Fruit fly (Drosophila melanogaster): Measurements from ENCODE around the gene CG2750.

The CG2750 gene

dm6 chrX:12076243-12076642, 30.8 kb upstream of the CG2750 start (continued):
- TF ChIP-seq CG6272 (GFP tag; IDR thresholded peaks at IDR 0.05) (no peak), CG6765 (GFP tag; optimal IDR thresholded peaks at IDR 0.05) (no peak), CG17328 (GFP tag; IDR thresholded peaks at IDR 0.05) (no peak), cg (GFP tag; optimal IDR thresholded peaks at IDR 0.05) (no peak), Nf-YC (tag; optimal IDR thresholded peaks at IDR 0.05) (no peak), CG2678 (tag; optimal IDR thresholded peaks at IDR 0.05) (peak; percentile 59), sqz (GFP tag; optimal IDR thresholded peaks at IDR 0.05) (no peak), ase (GFP tag; IDR thresholded peaks at IDR 0.05) (no peak), CG10147 (GFP tag; optimal IDR thresholded peaks at IDR 0.05) (no peak), ems (GFP tag; optimal IDR thresholded peaks at IDR 0.05) (no peak), CG4707 (GFP tag; optimal IDR thresholded peaks at IDR 0.05) (no peak), hb (GFP tag; IDR thresholded peaks at IDR 0.05; ENCODE audit: partially characterized antibody) (no peak), kah (GFP tag; optimal IDR thresholded peaks at IDR 0.05) (no peak), tio (GFP tag; optimal IDR thresholded peaks at IDR 0.05) (no peak), ind (GFP tag; optimal IDR thresholded peaks at IDR 0.05) (no peak), D19A (tag; optimal IDR thresholded peaks at IDR 0.05) (peak; percentile 98), Pdp1 (GFP tag; optimal IDR thresholded peaks at IDR 0.05) (no peak), eve (GFP tag; optimal IDR thresholded peaks at IDR 0.05) (peak in 1 of 2 experiments; percentile 28), dpn (GFP tag; optimal IDR thresholded peaks at IDR 0.05) (no peak), Hmr (GFP tag; optimal IDR thresholded peaks at IDR 0.05) (no peak), CG4424 (GFP tag; optimal IDR thresholded peaks at IDR 0.05) (peak; percentile 6), zen (tag; optimal IDR thresholded peaks at IDR 0.05) (no peak), Adf1 (GFP tag; IDR thresholded peaks at IDR 0.05) (no peak), Ptx1 (GFP tag; IDR thresholded peaks at IDR 0.05) (0 out of 2 replicates have a peak, but pooled peaks have one; percentile 22), kni (GFP tag; optimal IDR thresholded peaks at IDR 0.05) (no peak), CG30403 (GFP tag; optimal IDR thresholded peaks at IDR 0.05) (peak; percentile 10), Sox100B (GFP tag; optimal IDR thresholded peaks at IDR 0.05) (peak; percentile 2), maf-S (GFP tag; optimal IDR thresholded peaks at IDR 0.05) (no peak), CG14667 (GFP tag; IDR thresholded peaks at IDR 0.05) (no peak), chm (GFP tag; IDR thresholded peaks at IDR 0.05) (no peak), Sox102F (GFP tag; optimal IDR thresholded peaks at IDR 0.05) (peak; percentile 28), Deaf1 (tag; optimal IDR thresholded peaks at IDR 0.05) (no peak), wek (GFP tag; optimal IDR thresholded peaks at IDR 0.05) (no peak), schlank (tag; optimal IDR thresholded peaks at IDR 0.05) (no peak), ash1 (GFP tag; optimal IDR thresholded peaks at IDR 0.05) (no peak), sna (GFP tag; IDR thresholded peaks at IDR 0.05; ENCODE audit: partially characterized antibody) (no peak), YL-1 (GFP tag; optimal IDR thresholded peaks at IDR 0.05) (no peak), D (optimal IDR thresholded peaks at IDR 0.05) (no peak), D (GFP tag; optimal IDR thresholded peaks at IDR 0.05) (peak; percentile 25), Ets97D (GFP tag; optimal IDR thresholded peaks at IDR 0.05) (no peak), CG17359 (tag; optimal IDR thresholded peaks at IDR 0.05) (peak; percentile 38), repo (GFP tag; optimal IDR thresholded peaks at IDR 0.05) (no peak), CG1233 (GFP tag; optimal IDR thresholded peaks at IDR 0.05) (no peak), CG3065 (GFP tag; optimal IDR thresholded peaks at IDR 0.05) (no peak), CG8359 (GFP tag; optimal IDR thresholded peaks at IDR 0.05; ENCODE audit: borderline replicate concordance) (no peak), CG34422 (GFP tag; IDR thresholded peaks at IDR 0.05) (no peak), ssp (GFP tag; IDR thresholded peaks at IDR 0.05) (no peak), dysf (GFP tag; IDR thresholded peaks at IDR 0.05) (no peak), CG10267 (tag; optimal IDR thresholded peaks at IDR 0.05) (peak; percentile 14), zfh1 (GFP tag; IDR thresholded peaks at IDR 0.05) (no peak), Sry-δ (GFP tag; optimal IDR thresholded peaks at IDR 0.05) (no peak), CG42726 (GFP tag; IDR thresholded peaks at IDR 0.05; ENCODE audit: partially characterized antibody) (no peak)

All from whole organism, embryonic.